Fruit fly (Drosophila melanogaster) whole organism, embryonic: Measurements from ENCODE around the gene hng2.
A peak's percentile ranks its signal among the peaks of the same experiment; 100 is the strongest.

ENCODE experiments used
- Bgb ChIP-seq: fragments of 200-800 bp; sonication (Bioruptor generic); IDR thresholded peaks from 2 replicates; pipeline ENCODE4 v1.3.6; 2022; ENCODE audit warnings: missing biosample characterization, missing genetic modification characterization; ENCODE audit not compliant: partially characterized antibody
- CG10654 ChIP-seq: fragments of 200-800 bp; sonication (Bioruptor generic); optimal IDR thresholded peaks from 2 replicates; lab custom pipeline; 2016; ENCODE audit warnings: missing biosample characterization, missing genetic modification characterization
- CG12236 ChIP-seq: fragments of 200-800 bp; sonication (Bioruptor generic); optimal IDR thresholded peaks from 2 replicates; lab custom pipeline; 2016; ENCODE audit warnings: missing biosample characterization, missing genetic modification characterization
- CG12391 ChIP-seq: fragments of 200-800 bp; sonication (Bioruptor generic); optimal IDR thresholded peaks from 3 replicates; lab custom pipeline; 2018; ENCODE audit warnings: missing biosample characterization, mild to moderate bottlenecking, missing genetic modification characterization, moderate library complexity
- CG12769 ChIP-seq: fragments of 200-800 bp; sonication (Bioruptor generic); optimal IDR thresholded peaks from 2 replicates; lab custom pipeline; 2019; ENCODE audit warnings: missing biosample characterization, mild to moderate bottlenecking, missing genetic modification characterization, moderate library complexity
- CG17829 ChIP-seq: fragments of 200-800 bp; optimal IDR thresholded peaks from 2 replicates; lab custom pipeline; 2019; ENCODE audit warnings: missing biosample characterization, mild to moderate bottlenecking, missing genetic modification characterization, moderate library complexity
- CG18619 ChIP-seq: fragments of 200-800 bp; sonication (Bioruptor generic); optimal IDR thresholded peaks from 3 replicates; lab custom pipeline; 2017; ENCODE audit warnings: missing biosample characterization, mild to moderate bottlenecking, missing genetic modification characterization
- CG31224 ChIP-seq: fragments of 200-800 bp; sonication (Bioruptor generic); IDR thresholded peaks from 2 replicates; pipeline ENCODE4 v1.3.6; 2022; ENCODE audit warnings: missing biosample characterization, missing genetic modification characterization
- CG43689 ChIP-seq: fragments of 200-800 bp; sonication (Bioruptor generic); IDR thresholded peaks from 2 replicates; pipeline ENCODE4 v1.3.6; 2022; ENCODE audit warnings: missing biosample characterization, missing genetic modification characterization
- CG6175 ChIP-seq: fragments of 200-800 bp; sonication (Bioruptor generic); IDR thresholded peaks from 3 replicates; pipeline ENCODE4 v1.3.6; 2022; ENCODE audit warnings: missing biosample characterization, missing genetic modification characterization
- ERR ChIP-seq: fragments of 200-800 bp; sonication (Bioruptor generic); optimal IDR thresholded peaks from 2 replicates; lab custom pipeline; 2016; ENCODE audit warnings: missing biosample characterization, missing genetic modification characterization
- Kr ChIP-seq: fragments of 200-800 bp; sonication (Bioruptor generic); optimal IDR thresholded peaks from 2 replicates; lab custom pipeline; 2017; ENCODE audit warnings: missing biosample characterization, mild to moderate bottlenecking, missing genetic modification characterization
- Med ChIP-seq: fragments of 200-800 bp; sonication (Bioruptor generic); peaks from one replicate; lab custom pipeline; 2016; ENCODE audit warnings: missing biosample characterization, missing genetic modification characterization, mild to moderate bottlenecking, inconsistent platforms, moderate library complexity
- Neu2 ChIP-seq: fragments of 200-800 bp; sonication (Bioruptor generic); optimal IDR thresholded peaks from 3 replicates; lab custom pipeline; 2016; ENCODE audit warnings: missing biosample characterization, missing genetic modification characterization, borderline replicate concordance
- Opbp ChIP-seq: fragments of 200-800 bp; sonication (Bioruptor generic); IDR thresholded peaks from 3 replicates; pipeline ENCODE4 v1.3.6; 2022; ENCODE audit warnings: missing biosample characterization, missing genetic modification characterization; ENCODE audit not compliant: partially characterized antibody
- Pdp1 ChIP-seq, 2 experiments: fragments of 200-800 bp; sonication (Bioruptor generic); optimal IDR thresholded peaks; 3 replicates each; lab custom pipeline; 2016; ENCODE audit warnings: missing biosample characterization in 2 of 2, missing genetic modification characterization in 2 of 2, mild to moderate bottlenecking in 1 of 2, moderate library complexity in 1 of 2
- Sry-δ ChIP-seq: fragments of 200-800 bp; sonication (Bioruptor generic); optimal IDR thresholded peaks from 2 replicates; lab custom pipeline; 2016; ENCODE audit warnings: missing biosample characterization, missing genetic modification characterization
- YL-1 ChIP-seq: fragments of 200-800 bp; sonication (Bioruptor generic); optimal IDR thresholded peaks from 3 replicates; lab custom pipeline; 2017; ENCODE audit warnings: missing biosample characterization, mild to moderate bottlenecking, missing genetic modification characterization
- ara ChIP-seq: fragments of 200-800 bp; sonication (Bioruptor generic); IDR thresholded peaks from 2 replicates; pipeline ENCODE4 v1.3.6; 2022; ENCODE audit warnings: missing biosample characterization, missing genetic modification characterization
- bsh ChIP-seq, 2 experiments: fragments of 200-800 bp; sonication (Bioruptor generic); optimal IDR thresholded peaks; 2 replicates each; lab custom pipeline; 2017 to 2018; ENCODE audit warnings: mild to moderate bottlenecking in 2 of 2, missing biosample characterization in 2 of 2, missing genetic modification characterization in 2 of 2, moderate library complexity in 1 of 2
- cato ChIP-seq: fragments of 200-800 bp; sonication (Bioruptor generic); optimal IDR thresholded peaks from 2 replicates; lab custom pipeline; 2016; ENCODE audit warnings: missing biosample characterization, missing genetic modification characterization, borderline replicate concordance
- chinmo ChIP-seq: fragments of 200-800 bp; sonication (Bioruptor generic); IDR thresholded peaks from 4 replicates; pipeline ENCODE4 v1.3.6; 2022; ENCODE audit warnings: missing biosample characterization, missing genetic modification characterization; ENCODE audit not compliant: partially characterized antibody
- ci ChIP-seq: fragments of 200-800 bp; sonication (Bioruptor generic); IDR thresholded peaks from 3 replicates; pipeline ENCODE4 v1.3.6; 2022; ENCODE audit warnings: missing biosample characterization, missing genetic modification characterization
- corto ChIP-seq: fragments of 200-800 bp; sonication (Bioruptor generic); optimal IDR thresholded peaks from 2 replicates; lab custom pipeline; 2016; ENCODE audit warnings: missing biosample characterization, mild to moderate bottlenecking, missing genetic modification characterization, moderate library complexity
- croc ChIP-seq: fragments of 200-800 bp; sonication (Bioruptor generic); conservative IDR thresholded peaks from 3 replicates; pipeline ENCODE4 v1.3.6; 2022; ENCODE audit warnings: missing biosample characterization, missing genetic modification characterization
- crol ChIP-seq: fragments of 200-800 bp; sonication (Bioruptor generic); IDR thresholded peaks from 2 replicates; pipeline ENCODE4 v1.3.6; 2022; ENCODE audit warnings: missing biosample characterization, missing genetic modification characterization
- emc ChIP-seq: fragments of 200-800 bp; sonication (Bioruptor generic); optimal IDR thresholded peaks from 2 replicates; lab custom pipeline; 2016; ENCODE audit warnings: missing biosample characterization, missing genetic modification characterization
- fd102C ChIP-seq: fragments of 200-800 bp; sonication (Bioruptor generic); optimal IDR thresholded peaks from 2 replicates; lab custom pipeline; 2018; ENCODE audit warnings: missing biosample characterization, mild to moderate bottlenecking, missing genetic modification characterization, moderate library complexity
- maf-S ChIP-seq: fragments of 200-800 bp; sonication (Bioruptor generic); optimal IDR thresholded peaks from 2 replicates; lab custom pipeline; 2016; ENCODE audit warnings: missing biosample characterization, missing genetic modification characterization
- mirr ChIP-seq: fragments of 200-800 bp; sonication (Bioruptor generic); optimal IDR thresholded peaks from 3 replicates; lab custom pipeline; 2018; ENCODE audit warnings: missing biosample characterization, mild to moderate bottlenecking, missing genetic modification characterization
- oc ChIP-seq: fragments of 200-800 bp; sonication (Bioruptor generic); optimal IDR thresholded peaks from 2 replicates; lab custom pipeline; 2018; ENCODE audit warnings: missing biosample characterization, mild to moderate bottlenecking, missing genetic modification characterization, moderate library complexity
- p53 ChIP-seq: fragments of 200-800 bp; sonication (Bioruptor generic); optimal IDR thresholded peaks from 2 replicates; lab custom pipeline; 2016; ENCODE audit warnings: missing biosample characterization, missing genetic modification characterization
- pan ChIP-seq, 4 experiments: fragments of >200 bp in 3 of 4; fragments of 200-800 bp in 1 of 4; sonication (Bioruptor generic) in 1 of 4; optimal IDR thresholded peaks in 3 of 4; IDR thresholded peaks in 1 of 4; 2 replicates each; pipeline versions ENCODE4 v1.3.6 to Lab custom; 2017 to 2022; ENCODE audit warnings: missing biosample characterization in 2 of 4, missing genetic modification characterization in 2 of 4, mixed read lengths in 1 of 4
- sqz ChIP-seq: fragments of 200-800 bp; sonication (Bioruptor generic); optimal IDR thresholded peaks from 3 replicates; lab custom pipeline; 2018; ENCODE audit warnings: missing biosample characterization, mild to moderate bottlenecking, missing genetic modification characterization
- trh ChIP-seq: fragments of 200-800 bp; sonication (Bioruptor generic); optimal IDR thresholded peaks from 2 replicates; lab custom pipeline; 2016; ENCODE audit warnings: missing biosample characterization, missing genetic modification characterization
- z ChIP-seq: fragments of 200-800 bp; sonication (Bioruptor generic); IDR thresholded peaks from 3 replicates; pipeline ENCODE4 v1.3.6; 2022; ENCODE audit warnings: missing biosample characterization, missing genetic modification characterization

Gene hng2

DNA sequence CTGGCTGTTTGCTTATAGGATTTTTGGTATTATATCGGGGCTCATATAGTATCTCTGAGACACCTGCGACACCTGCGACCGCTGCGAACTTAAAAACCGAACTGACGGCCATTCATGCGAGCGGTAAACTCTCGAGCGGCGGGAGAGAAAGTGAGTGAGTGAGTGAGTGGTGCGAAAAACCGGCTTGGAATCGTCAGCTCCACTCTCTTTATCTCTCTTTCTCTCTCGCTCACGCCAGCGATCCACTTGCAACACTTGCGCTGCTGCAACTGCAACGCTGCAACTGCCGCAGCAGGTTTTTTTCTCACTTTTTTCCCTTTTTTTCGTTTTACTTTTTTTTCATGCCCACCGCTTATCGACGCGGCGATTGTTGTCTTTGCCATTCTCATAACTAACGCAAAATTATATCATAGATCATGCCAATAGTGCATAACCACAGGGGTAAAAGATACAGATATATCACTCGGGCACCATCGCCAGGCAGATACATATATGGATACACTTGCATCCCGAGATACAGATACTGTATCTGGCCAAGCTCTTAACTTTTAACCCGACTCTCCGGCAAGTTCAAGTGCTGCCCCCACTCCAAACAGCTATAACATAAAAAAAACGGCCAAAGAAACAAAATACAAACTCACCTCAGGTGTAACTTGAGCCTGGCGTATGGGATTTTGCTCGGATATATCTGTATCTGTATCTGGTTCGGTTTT lies 13.5 kb upstream of the hng2 start (continued):
- TF ChIP-seq z (GFP tag; lab: Robert Waterston, UW) (peak; percentile 89), fd102C (no peak), pan (optimal IDR thresholded peaks at IDR 0.05; lab: Kevin White, UChicago) (no peak), pan (GFP tag; optimal IDR thresholded peaks at IDR 0.05 in 1 of 2, IDR thresholded peaks at IDR 0.05 in 1 of 2) (no peak), Med (GFP tag; lab: Kevin White, UChicago) (peak; percentile 62), bsh (GFP tag; optimal IDR thresholded peaks at IDR 0.05; lab: Kevin White, UChicago) (peak in 1 of 2 experiments; percentile 84), mirr (GFP tag; lab: Kevin White, UChicago) (no peak), CG12769 (tag; lab: Kevin White, UChicago) (no peak), Bgb (no peak), maf-S (GFP tag; lab: Kevin White, UChicago) (no peak), croc (GFP tag; lab: Robert Waterston, UW) (no peak), CG43689 (no peak), p53 (no peak), CG18619 (GFP tag; lab: Kevin White, UChicago) (no peak), corto (GFP tag; lab: Kevin White, UChicago) (peak; percentile 29), Sry-δ (GFP tag; lab: Kevin White, UChicago) (no peak), Opbp (GFP tag; lab: Robert Waterston, UW) (0 out of 3 replicates have a peak, but pooled peaks have one; percentile 49), emc (GFP tag; lab: Kevin White, UChicago) (no peak), trh (GFP tag; lab: Kevin White, UChicago) (no peak)
- TF ChIP-seq, all 482 proteins: peak for 24

DNA sequence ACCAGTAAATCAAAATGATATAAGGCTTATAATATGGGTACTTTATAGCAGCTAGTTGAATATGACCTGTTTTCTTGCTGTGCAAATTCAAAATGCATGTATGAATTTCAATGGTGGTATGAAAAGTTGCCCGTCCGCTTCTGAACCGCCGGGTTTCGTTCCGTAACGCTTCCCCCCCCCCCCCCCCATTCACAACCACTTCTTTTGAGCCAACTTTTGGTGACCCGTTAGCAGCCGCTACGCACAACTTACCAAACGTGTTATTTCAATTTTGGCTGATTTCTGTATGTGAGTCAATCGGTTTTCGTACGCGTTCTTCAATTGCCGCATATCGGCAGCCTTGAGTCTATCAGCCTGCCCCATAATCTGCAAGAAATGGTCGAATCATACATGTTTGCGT lies 12.4 kb upstream of the hng2 start:
- peak in 1 of 2 experiments; percentile 23 for TF ChIP-seq Pdp1 (GFP tag; optimal IDR thresholded peaks at IDR 0.05; lab: Kevin White, UChicago)
- peak; percentile 49 for TF ChIP-seq crol (GFP tag; lab: Robert Waterston, UW)
- 0 out of 2 replicates have a peak, but pooled peaks have one; percentile 9 for TF ChIP-seq ara (GFP tag; lab: Robert Waterston, UW)
- TF ChIP-seq CG12236: no peak
- 0 out of 3 replicates have a peak, but pooled peaks have one; percentile 32 for TF ChIP-seq CG6175
- peak; percentile 64; the same call in 3 of the 4 replicates for TF ChIP-seq chinmo (GFP tag; lab: Robert Waterston, UW)

dm6 chr3R:8794384-8794783 lies 11.7 kb upstream of the hng2 start, which contains the start of gene Ir85a:
TSS of gene Ir85a (plus strand) at chr3R:8794684.
- TF ChIP-seq YL-1 (no peak), cato (GFP tag; lab: Kevin White, UChicago) (no peak), oc (tag; lab: Kevin White, UChicago) (no peak), CG12391 (tag; lab: Kevin White, UChicago) (no peak), CG12769 (tag; lab: Kevin White, UChicago) (no peak), ERR (GFP tag; lab: Kevin White, UChicago) (no peak), ci (GFP tag; lab: Robert Waterston, UW) (no peak), CG17829 (tag; lab: Kevin White, UChicago) (no peak), Neu2 (no peak), Kr (GFP tag; lab: Kevin White, UChicago) (no peak), sqz (no peak), CG10654 (GFP tag; lab: Kevin White, UChicago) (no peak), CG31224 (GFP tag; lab: Robert Waterston, UW) (no peak)
